Worm (Caenorhabditis elegans) whole organism, L2 larva: ENCODE measurements around the gene B0024.13.

ENCODE experiments used
- egl-27 ChIP-seq: sonication (generic microtip); optimal IDR thresholded peaks from 3 replicates; lab custom pipeline; 2017; ENCODE audit warnings: missing biosample characterization, missing genetic modification reagents, missing genetic modification characterization
- lin-13 ChIP-seq: fragments of 150-350 bp; optimal IDR thresholded peaks from 2 replicates; lab custom pipeline; 2014; ENCODE audit warnings: missing biosample characterization, missing genetic modification reagents, missing genetic modification characterization
- lsy-2 ChIP-seq, 2 experiments: fragments of 150-350 bp in 1 of 2; sonication (generic microtip) in 1 of 2; optimal IDR thresholded peaks; 2 replicates each; lab custom pipeline; 2014 to 2017; ENCODE audit warnings: missing biosample characterization in 2 of 2, missing genetic modification characterization in 2 of 2
- nhr-77 ChIP-seq: fragments of 150-350 bp; optimal IDR thresholded peaks from 2 replicates; lab custom pipeline; 2014; ENCODE audit warnings: missing biosample characterization, missing genetic modification characterization
- peb-1 ChIP-seq: fragments of 150-350 bp; optimal IDR thresholded peaks from 2 replicates; lab custom pipeline; 2014; ENCODE audit warnings: missing biosample characterization, missing genetic modification characterization
- snpc-4 ChIP-seq: fragments of 150-350 bp; optimal IDR thresholded peaks from 2 replicates; lab custom pipeline; 2014; ENCODE audit warnings: missing biosample characterization, missing genetic modification characterization
- ztf-4 ChIP-seq: fragments of 150-350 bp; optimal IDR thresholded peaks from 2 replicates; lab custom pipeline; 2014; ENCODE audit warnings: missing biosample characterization, missing genetic modification characterization

- TF ChIP-seq peb-1 (tag; lab: Kevin White, UChicago), result no peak
- TF ChIP-seq snpc-4 (tag; lab: Kevin White, UChicago), result peak; percentile 45
- TF ChIP-seq lsy-2 (tag; optimal IDR thresholded peaks at IDR 0.05; lab: Kevin White, UChicago), result peak in 1 of 2 experiments; percentile 74
- TF ChIP-seq ztf-4 (tag; lab: Kevin White, UChicago), result no peak
- TF ChIP-seq nhr-77 (tag; lab: Kevin White, UChicago), result no peak
- TF ChIP-seq egl-27 (tag; lab: Kevin White, UChicago), result no peak
- peak; percentile 72 for TF ChIP-seq lin-13 (GFP tag; lab: Kevin White, UChicago)
Measured at ce11 chrV:10361830-10362397, 41.4 kb downstream of the B0024.13 start, which contains the start of gene cash-1.
